Worm (Caenorhabditis elegans): ENCODE measurements around the gene clec-255.

DNA sequence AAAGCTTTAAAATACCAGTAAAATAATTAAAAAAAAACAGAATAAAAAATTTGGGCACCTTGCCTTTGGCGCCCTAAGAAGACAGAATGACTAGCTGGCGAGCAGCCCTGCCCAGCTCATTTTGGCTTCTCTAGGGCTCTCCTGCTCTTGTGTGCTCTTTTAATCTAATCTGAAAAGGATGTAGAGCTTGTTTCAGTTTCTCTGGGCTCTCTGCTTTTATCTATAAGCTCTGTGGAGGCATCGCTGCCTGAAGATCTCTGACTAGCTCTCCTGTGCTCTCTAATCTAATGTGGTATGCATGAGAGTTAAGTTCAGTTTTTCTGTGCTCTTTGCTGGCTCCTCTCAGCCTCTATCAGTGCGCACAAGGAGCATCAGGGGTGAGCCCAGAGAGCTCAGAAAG, 44.7 kb downstream of the clec-255 start:
- no peak for TF ChIP-seq him-1 (tag; optimal IDR thresholded peaks at IDR 0.05)
- TF ChIP-seq W03F9.2 (tag; optimal IDR thresholded peaks at IDR 0.05): no peak
- no peak for TF ChIP-seq dao-5 (tag; optimal IDR thresholded peaks at IDR 0.05)

All from whole organism, L4/young adult.